Worm (Caenorhabditis elegans) whole organism, L4 larva: Measurements from ENCODE around the gene lipl-4.
A peak's percentile ranks its signal among the peaks of the same experiment; 100 is the strongest.

Experiments
- D1046.2 ChIP-seq: fragments of 200-800 bp; sonication (Bioruptor generic); IDR thresholded peaks from 2 replicates; pipeline ENCODE4 v1.3.6; 2022; ENCODE audit warnings: missing genetic modification characterization, missing compliant biosample characterization
- F37D6.2 ChIP-seq: sonication (generic microtip); optimal IDR thresholded peaks from 2 replicates; lab custom pipeline; 2016; ENCODE audit warnings: mild to moderate bottlenecking, missing genetic modification characterization, missing compliant biosample characterization
- R02D3.7 ChIP-seq: fragments of 150-350 bp; sonication (generic microtip); optimal IDR thresholded peaks from 3 replicates; lab custom pipeline; 2014; ENCODE audit warnings: missing biosample characterization, missing genetic modification characterization
- T26A8.4 ChIP-seq: fragments of 200-800 bp; sonication (Bioruptor generic); IDR thresholded peaks from 2 replicates; pipeline ENCODE4 v1.3.6; 2022; ENCODE audit warnings: missing genetic modification characterization, missing compliant biosample characterization
- ZK337.2 ChIP-seq: fragments of 200-800 bp; sonication (Bioruptor generic); IDR thresholded peaks from 2 replicates; pipeline ENCODE4 v1.3.6; 2022; ENCODE audit warnings: missing genetic modification reagents, missing genetic modification characterization, missing compliant biosample characterization
- ZK546.5 ChIP-seq, 2 experiments: sonication (generic microtip); optimal IDR thresholded peaks; 2 replicates each; lab custom pipeline; 2017; ENCODE audit warnings: missing biosample characterization in 2 of 2, missing genetic modification characterization in 2 of 2
- aha-1 ChIP-seq: fragments of 150-350 bp; peaks from one replicate; lab custom pipeline; 2014; ENCODE audit warnings: missing biosample characterization, missing genetic modification characterization
- ceh-44 ChIP-seq: fragments of 200-800 bp; sonication (Bioruptor generic); IDR thresholded peaks from 2 replicates; pipeline ENCODE4 v1.3.6; 2022; ENCODE audit warnings: missing genetic modification reagents, missing genetic modification characterization, missing compliant biosample characterization
- daf-16 ChIP-seq, 3 experiments: sonication (generic microtip); optimal IDR thresholded peaks; 2 replicates each; lab custom pipeline; 2016 to 2017; ENCODE audit warnings: missing genetic modification characterization in 3 of 3, missing genetic modification reagents in 3 of 3, mild to moderate bottlenecking in 2 of 3, missing compliant biosample characterization in 2 of 3, missing biosample characterization in 1 of 3, moderate library complexity in 1 of 3
- daf-8 ChIP-seq: fragments of 200-800 bp; sonication (Bioruptor generic); IDR thresholded peaks from 2 replicates; pipeline ENCODE4 v1.3.6; 2022; ENCODE audit warnings: missing genetic modification characterization, missing compliant biosample characterization
- dmd-6 ChIP-seq: fragments of 200-800 bp; sonication (Bioruptor generic); IDR thresholded peaks from 2 replicates; pipeline ENCODE4 v1.3.6; 2022; ENCODE audit warnings: missing genetic modification reagents, missing genetic modification characterization, missing compliant biosample characterization
- egl-27 ChIP-seq: sonication (generic microtip); optimal IDR thresholded peaks from 3 replicates; lab custom pipeline; 2017; ENCODE audit warnings: missing biosample characterization, missing genetic modification reagents, missing genetic modification characterization
- egl-43 ChIP-seq: fragments of 200-800 bp; sonication (Bioruptor generic); IDR thresholded peaks from 2 replicates; pipeline ENCODE4 v1.3.6; 2022; ENCODE audit warnings: missing genetic modification reagents, missing genetic modification characterization, missing compliant biosample characterization
- gei-8 ChIP-seq: fragments of 200-800 bp; sonication (Bioruptor generic); optimal IDR thresholded peaks from 2 replicates; lab custom pipeline; 2018; ENCODE audit warnings: mild to moderate bottlenecking, missing genetic modification characterization, missing compliant biosample characterization
- hif-1 ChIP-seq, 2 experiments: sonication (generic microtip); optimal IDR thresholded peaks; 2 replicates each; lab custom pipeline; 2016 to 2017; ENCODE audit warnings: missing compliant biosample characterization in 2 of 2, missing genetic modification characterization in 2 of 2, missing genetic modification reagents in 2 of 2, missing genotype in 2 of 2, mild to moderate bottlenecking in 1 of 2
- hlh-11 ChIP-seq: fragments of 200-800 bp; sonication (Bioruptor generic); optimal IDR thresholded peaks from 2 replicates; lab custom pipeline; 2018; ENCODE audit warnings: mild to moderate bottlenecking, missing genetic modification characterization, missing compliant biosample characterization
- hmg-1.1 ChIP-seq: fragments of 200-800 bp; sonication (Bioruptor generic); IDR thresholded peaks from 2 replicates; pipeline ENCODE4 v1.3.6; 2022; ENCODE audit warnings: missing genetic modification reagents, missing genetic modification characterization, missing compliant biosample characterization
- jun-1 ChIP-seq: fragments of 150-350 bp; optimal IDR thresholded peaks from 2 replicates; lab custom pipeline; 2014; ENCODE audit warnings: missing biosample characterization, missing genetic modification reagents, missing genetic modification characterization
- lin-1 ChIP-seq: fragments of 200-800 bp; sonication (Bioruptor generic); IDR thresholded peaks from 2 replicates; pipeline ENCODE4 v1.3.6; 2022; ENCODE audit warnings: missing genetic modification reagents, missing genetic modification characterization, missing compliant biosample characterization
- lin-13 ChIP-seq: fragments of 150-350 bp; optimal IDR thresholded peaks from 2 replicates; lab custom pipeline; 2014; ENCODE audit warnings: missing biosample characterization, missing genetic modification reagents, missing genetic modification characterization
- madf-9 ChIP-seq: fragments of 200-800 bp; sonication (Bioruptor generic); conservative IDR thresholded peaks from 2 replicates; pipeline ENCODE4 v1.3.6; 2022; ENCODE audit warnings: missing genetic modification reagents, missing genetic modification characterization, missing compliant biosample characterization
- mep-1 ChIP-seq: fragments of 150-350 bp; sonication (generic microtip); optimal IDR thresholded peaks from 3 replicates; lab custom pipeline; 2014; ENCODE audit warnings: missing biosample characterization, missing genetic modification characterization
- mes-2 ChIP-seq: sonication (generic microtip); optimal IDR thresholded peaks from 2 replicates; lab custom pipeline; 2016; ENCODE audit warnings: missing genotype, mild to moderate bottlenecking, missing genetic modification characterization, missing compliant biosample characterization; ENCODE audit not compliant: poor library complexity, severe bottlenecking
- mxl-3 ChIP-seq: fragments of 200-800 bp; sonication (Bioruptor generic); optimal IDR thresholded peaks from 2 replicates; lab custom pipeline; 2018; ENCODE audit warnings: mild to moderate bottlenecking, missing genetic modification characterization, missing compliant biosample characterization
- nhr-10 ChIP-seq: fragments of 150-350 bp; optimal IDR thresholded peaks from 2 replicates; lab custom pipeline; 2014; ENCODE audit warnings: missing biosample characterization, missing genetic modification characterization
- nhr-102 ChIP-seq: sonication (generic microtip); optimal IDR thresholded peaks from 2 replicates; lab custom pipeline; 2016; ENCODE audit warnings: mild to moderate bottlenecking, missing genetic modification characterization, moderate library complexity, missing compliant biosample characterization
- nhr-11 ChIP-seq: fragments of 150-350 bp; optimal IDR thresholded peaks from 2 replicates; lab custom pipeline; 2014; ENCODE audit warnings: missing biosample characterization, missing genetic modification characterization
- nhr-237 ChIP-seq: sonication (generic microtip); optimal IDR thresholded peaks from 2 replicates; lab custom pipeline; 2017; ENCODE audit warnings: missing biosample characterization, missing genetic modification characterization
- nhr-41 ChIP-seq: fragments of 200-800 bp; sonication (Bioruptor generic); IDR thresholded peaks from 2 replicates; pipeline ENCODE4 v1.3.6; 2022; ENCODE audit warnings: missing genetic modification reagents, missing genetic modification characterization, missing compliant biosample characterization
- nhr-77 ChIP-seq: fragments of 150-350 bp; optimal IDR thresholded peaks from 2 replicates; lab custom pipeline; 2014; ENCODE audit warnings: missing biosample characterization, missing genetic modification characterization
- php-3 ChIP-seq: fragments of 200-800 bp; sonication (Bioruptor generic); IDR thresholded peaks from 2 replicates; pipeline ENCODE4 v1.3.6; 2022; ENCODE audit warnings: missing genetic modification reagents, missing genetic modification characterization, missing compliant biosample characterization
- rbr-2 ChIP-seq: sonication (generic microtip); optimal IDR thresholded peaks from 2 replicates; lab custom pipeline; 2016; ENCODE audit warnings: missing genotype, missing genetic modification characterization, missing compliant biosample characterization
- skn-1 ChIP-seq: fragments of 150-350 bp; optimal IDR thresholded peaks from 2 replicates; lab custom pipeline; 2014; ENCODE audit warnings: missing biosample characterization, missing genetic modification characterization
- unc-130 ChIP-seq: sonication (generic microtip); optimal IDR thresholded peaks from 2 replicates; lab custom pipeline; 2016; ENCODE audit warnings: missing genetic modification reagents, missing genetic modification characterization, missing compliant biosample characterization
- unc-62 ChIP-seq, 3 experiments: fragments of 150-350 bp in 1 of 3; sonication (generic microtip); optimal IDR thresholded peaks in 2 of 3; peaks in 1 of 3; 1 replicate in 1 of 3; 2 replicates in 2 of 3; lab custom pipeline; 2014 to 2017; ENCODE audit warnings: missing biosample characterization in 3 of 3, missing genetic modification characterization in 3 of 3, missing genetic modification reagents in 3 of 3, missing genotype in 1 of 3
- zag-1 ChIP-seq: fragments of 150-350 bp; optimal IDR thresholded peaks from 2 replicates; lab custom pipeline; 2014; ENCODE audit warnings: missing biosample characterization, missing genetic modification characterization
- zfp-3 ChIP-seq: fragments of 200-800 bp; sonication (Bioruptor generic); conservative IDR thresholded peaks from 2 replicates; pipeline ENCODE4 v1.3.6; 2022; ENCODE audit warnings: missing genetic modification reagents, missing genetic modification characterization, missing compliant biosample characterization
- ztf-7 ChIP-seq: fragments of 150-350 bp; optimal IDR thresholded peaks from 2 replicates; lab custom pipeline; 2014; ENCODE audit warnings: missing biosample characterization, missing genetic modification characterization

Gene lipl-4

ce11 chrV:6524757-6525156 lies 25.2 kb upstream of the lipl-4 start, which contains the start of gene acs-1 (continued):
- TF ChIP-seq egl-27 (no peak), nhr-102 (tag; lab: Kevin White, UChicago) (no peak), unc-130 (GFP tag; lab: Kevin White, UChicago) (no peak), madf-9 (no peak), gei-8 (GFP tag; lab: Kevin White, UChicago) (no peak), zag-1 (tag; lab: Kevin White, UChicago) (no peak), jun-1 (tag; lab: Kevin White, UChicago) (no peak), hif-1 (tag; optimal IDR thresholded peaks at IDR 0.05; lab: Kevin White, UChicago) (no peak), dmd-6 (GFP tag; lab: Robert Waterston, UW) (peak; percentile 89), lin-1 (0 out of 2 replicates have a peak, but pooled peaks have one; percentile 28), ZK546.5 (tag; optimal IDR thresholded peaks at IDR 0.05; lab: Kevin White, UChicago) (no peak), T26A8.4 (no peak), D1046.2 (GFP tag; lab: Robert Waterston, UW) (no peak), php-3 (no peak), ztf-7 (tag; lab: Kevin White, UChicago) (no peak), nhr-77 (tag; lab: Kevin White, UChicago) (peak; percentile 6), nhr-237 (tag; lab: Kevin White, UChicago) (no peak), skn-1 (no peak), R02D3.7 (tag; lab: Kevin White, UChicago) (no peak), zfp-3 (no peak), mep-1 (no peak), nhr-10 (tag; lab: Kevin White, UChicago) (no peak), ZK337.2 (GFP tag; lab: Robert Waterston, UW) (no peak), ceh-44 (no peak)

ce11 chrV:6533030-6533429 lies 16.9 kb upstream of the lipl-4 start, which contains the start of gene hpo-26:
Gene hpo-26 (minus strand): TSS chrV:6533060.
- TF ChIP-seq mes-2 (peak; percentile 5), egl-43 (GFP tag; lab: Robert Waterston, UW) (0 out of 2 replicates have a peak, but pooled peaks have one; percentile 4), daf-16 (GFP tag; optimal IDR thresholded peaks at IDR 0.05; lab: Kevin White, UChicago) (no peak), daf-16 (tag; optimal IDR thresholded peaks at IDR 0.05; lab: Kevin White, UChicago) (peak; percentile 75), hmg-1.1 (GFP tag; lab: Robert Waterston, UW) (no peak)

DNA sequence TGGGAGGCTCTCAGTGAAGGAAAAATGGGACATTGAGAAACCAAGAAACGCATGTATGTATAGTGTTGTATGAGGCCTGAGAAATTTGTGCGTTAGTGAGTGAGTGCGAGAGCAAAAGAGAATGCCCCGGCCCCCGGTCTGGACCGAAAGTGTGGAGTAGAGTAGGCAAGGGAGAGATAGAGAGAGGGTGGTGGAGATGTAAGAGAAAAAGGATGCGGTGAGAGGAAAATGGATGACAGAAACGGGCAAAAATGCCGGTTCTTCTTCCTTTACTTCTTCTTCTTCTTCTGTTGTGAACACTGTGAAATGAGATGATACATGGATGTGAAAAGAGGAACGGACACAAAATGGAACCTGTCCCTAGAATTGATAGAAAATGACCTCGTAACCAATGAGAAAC lies 11.6 kb upstream of the lipl-4 start:
- 0 out of 2 replicates have a peak, but pooled peaks have one; percentile 58 for TF ChIP-seq egl-43 (GFP tag; lab: Robert Waterston, UW)
- TF ChIP-seq hmg-1.1 (GFP tag; lab: Robert Waterston, UW): peak; percentile 44; the same call in 1 of the 2 replicates
- peak; percentile 10 for TF ChIP-seq F37D6.2 (tag; lab: Kevin White, UChicago)
- peak; percentile 6 for TF ChIP-seq mep-1
- no peak for TF ChIP-seq lin-13 (GFP tag; lab: Kevin White, UChicago)
- peak in 1 of 2 experiments; percentile 89 for TF ChIP-seq unc-62 (GFP tag; optimal IDR thresholded peaks at IDR 0.05 in 1 of 2; lab: Kevin White, UChicago)
- no peak for TF ChIP-seq unc-62 (tag; optimal IDR thresholded peaks at IDR 0.05; lab: Kevin White, UChicago)
- no peak for TF ChIP-seq daf-8 (GFP tag; lab: Robert Waterston, UW)
- peak; percentile 51 for TF ChIP-seq rbr-2
- no peak for TF ChIP-seq nhr-41 (GFP tag; lab: Robert Waterston, UW)
- peak; percentile 57 for TF ChIP-seq mxl-3
- TF ChIP-seq nhr-11: peak; percentile 21
- TF ChIP-seq hlh-11: peak; percentile 3
- no peak for TF ChIP-seq hif-1 (tag; optimal IDR thresholded peaks at IDR 0.05; lab: Kevin White, UChicago)
- TF ChIP-seq daf-16 (GFP tag; optimal IDR thresholded peaks at IDR 0.05; lab: Kevin White, UChicago): no peak
- peak; percentile 28 for TF ChIP-seq daf-16 (tag; optimal IDR thresholded peaks at IDR 0.05; lab: Kevin White, UChicago)
- no peak for TF ChIP-seq aha-1 (tag; lab: Kevin White, UChicago)
- TF ChIP-seq, all 104 proteins: peak for 10
